Worm (Caenorhabditis elegans): ENCODE results near the gene lgc-7.

lgc-7 gene

ce11 chrIV:14709286-14709685, at the start of gene lgc-7:
Gene lgc-7, plus strand, starts transcription at chrIV:14709586.
- TF ChIP-seq lim-7 (GFP tag; IDR thresholded peaks at IDR 0.05) (no peak), nhr-237 (tag; optimal IDR thresholded peaks at IDR 0.05) (no peak), dmd-9 (GFP tag; IDR thresholded peaks at IDR 0.05) (no peak), daf-19 (GFP tag; conservative IDR thresholded peaks at IDR 0.05) (no peak), nhr-102 (tag; optimal IDR thresholded peaks at IDR 0.05) (no peak), tag-97 (GFP tag; IDR thresholded peaks at IDR 0.05) (no peak), snpc-4 (tag; optimal IDR thresholded peaks at IDR 0.05) (no peak), ceh-82 (tag; optimal IDR thresholded peaks at IDR 0.05) (no peak), mxl-2 (GFP tag; conservative IDR thresholded peaks at IDR 0.05) (no peak)

- TF ChIP-seq lsy-2 (tag; optimal IDR thresholded peaks at IDR 0.05) (no peak), unc-62 (GFP tag; optimal IDR thresholded peaks at IDR 0.05 in 1 of 2) (peak in 1 of 2 experiments; percentile 53), unc-62 (tag; optimal IDR thresholded peaks at IDR 0.05) (no peak)
These were observed 48.0 kb upstream of the lgc-7 start for ce11 chrIV:14661370-14661769.

DNA sequence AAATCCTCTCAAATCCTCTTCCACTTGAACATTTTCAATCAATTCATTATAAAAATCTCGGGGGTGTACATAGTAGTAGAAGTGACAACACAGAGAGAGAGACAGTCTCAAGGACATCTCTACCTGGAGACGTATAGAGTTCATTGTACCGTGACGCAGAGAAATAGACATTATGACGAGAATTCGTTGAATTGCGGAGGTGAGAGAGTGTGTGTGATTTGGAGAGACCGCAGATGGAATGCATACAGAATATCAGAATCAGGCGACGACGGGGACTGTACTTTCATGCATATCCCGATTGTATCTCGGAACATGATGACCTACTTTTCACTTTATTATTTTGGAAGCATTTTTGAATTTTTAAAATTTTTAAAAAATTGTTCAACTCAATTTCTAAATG, 33.6 kb upstream of the lgc-7 start:
- no peak for TF ChIP-seq attf-4 (tag; optimal IDR thresholded peaks at IDR 0.05)
- peak; percentile 67 for TF ChIP-seq hlh-30 (tag; optimal IDR thresholded peaks at IDR 0.05; ENCODE audit: insufficient read depth)
- TF ChIP-seq nhr-28 (tag; optimal IDR thresholded peaks at IDR 0.05): peak; percentile 48
- TF ChIP-seq nhr-25 (tag; optimal IDR thresholded peaks at IDR 0.05; ENCODE audit: borderline replicate concordance, insufficient read depth): peak; percentile 42

ce11 chrIV:14677095-14677633, 32.2 kb upstream of the lgc-7 start, which contains the start of gene Y57G11C.31:
Gene Y57G11C.31, plus strand, starts transcription at chrIV:14677370.
- TF ChIP-seq nhr-28 (tag; optimal IDR thresholded peaks at IDR 0.05): peak; percentile 26
- no peak for TF ChIP-seq daf-12 (tag; optimal IDR thresholded peaks at IDR 0.05)
- no peak for TF ChIP-seq nhr-111 (GFP tag; optimal IDR thresholded peaks at IDR 0.05)
- TF ChIP-seq Y75B8A.6 (GFP tag; IDR thresholded peaks at IDR 0.05): no peak
- TF ChIP-seq aha-1 (tag): peak; percentile 61
- no peak for TF ChIP-seq snpc-1.2 (GFP tag; IDR thresholded peaks at IDR 0.05)

ce11 chrIV:14679060-14679459, 30.3 kb upstream of the lgc-7 start:
- TF ChIP-seq unc-62 (GFP tag; optimal IDR thresholded peaks at IDR 0.05 in 1 of 2): peak in 1 of 2 experiments; percentile 21
- no peak for TF ChIP-seq unc-62 (tag; optimal IDR thresholded peaks at IDR 0.05)
- 0 out of 2 replicates have a peak, but pooled peaks have one; percentile 19 for TF ChIP-seq snpc-1.2 (GFP tag; IDR thresholded peaks at IDR 0.05)
- peak; percentile 65 for TF ChIP-seq aha-1 (tag)
- no peak for TF ChIP-seq nhr-28 (tag; optimal IDR thresholded peaks at IDR 0.05)

ce11 chrIV:14687716-14688115, 21.7 kb upstream of the lgc-7 start:
- TF ChIP-seq snpc-1.2 (GFP tag; IDR thresholded peaks at IDR 0.05) (peak; percentile 45; the same call in 1 of the 2 replicates), lin-1 (GFP tag; IDR thresholded peaks at IDR 0.05) (no peak)

DNA sequence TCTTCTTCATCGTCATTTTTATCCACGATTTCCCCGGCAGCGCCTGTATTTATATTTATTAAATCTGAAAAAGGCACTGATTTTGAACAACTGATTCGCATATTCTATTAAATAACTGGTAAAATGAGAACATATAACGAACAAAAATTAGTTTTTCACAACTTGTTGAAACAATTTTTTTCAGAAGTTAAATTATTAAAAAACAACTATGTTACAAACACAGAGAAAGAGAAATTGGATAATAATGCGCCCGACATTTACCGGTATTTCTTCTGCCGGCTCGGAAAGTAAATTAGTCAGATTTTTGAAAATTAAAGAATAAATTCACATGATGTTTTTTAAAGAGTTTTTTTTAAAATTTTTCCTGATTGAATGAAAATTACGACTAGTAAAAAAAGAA, 9.5 kb upstream of the lgc-7 start, which contains the start of gene haf-8:
haf-8 (minus strand) TSS at position 101 of the 400 bp plus-strand sequence.
- TF ChIP-seq lin-29 (GFP tag; IDR thresholded peaks at IDR 0.05): no peak
- no peak for TF ChIP-seq Y5F2A.4 (GFP tag; optimal IDR thresholded peaks at IDR 0.05)
- no peak for TF ChIP-seq attf-4 (tag; optimal IDR thresholded peaks at IDR 0.05)
- TF ChIP-seq Y105C5A.15 (GFP tag; IDR thresholded peaks at IDR 0.05): no peak
- TF ChIP-seq zfp-3 (GFP tag; conservative IDR thresholded peaks at IDR 0.05): no peak

- TF ChIP-seq F49E8.2 (tag; optimal IDR thresholded peaks at IDR 0.05; ENCODE audit: borderline replicate concordance) (no peak), nhr-28 (tag; optimal IDR thresholded peaks at IDR 0.05) (no peak), aha-1 (tag) (peak; percentile 37)
These were observed 5.2 kb upstream of the lgc-7 start, which contains the start of gene Y57G11C.40 for ce11 chrIV:14704155-14704554. Gene Y57G11C.40, minus strand, starts transcription at chrIV:14704255.
